Fruit fly (Drosophila melanogaster): ENCODE data around the gene PolI.

PolI gene

DNA sequence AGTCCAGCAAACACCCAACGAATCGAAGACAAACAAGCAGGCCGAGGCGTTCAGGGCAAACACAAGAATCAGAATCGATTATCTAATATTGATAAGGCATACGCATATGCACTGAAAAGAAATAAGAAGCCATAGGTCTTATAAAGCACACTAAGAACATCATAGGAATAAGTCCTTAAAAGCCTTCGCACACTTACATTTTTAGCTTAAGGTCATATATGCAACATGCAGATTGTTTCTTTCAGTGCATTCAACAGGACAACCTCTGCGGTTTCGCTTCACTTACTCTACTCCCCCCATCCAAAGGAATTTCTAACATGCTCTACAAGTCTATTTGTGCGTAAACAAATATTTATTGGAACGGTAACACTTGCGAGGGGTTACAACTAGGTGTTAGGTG is 20.7 kb upstream of the PolI start (continued):
- TF ChIP-seq CG2199 (GFP tag; IDR thresholded peaks at IDR 0.05), result 0 out of 3 replicates have a peak, but pooled peaks have one; percentile 45
- TF ChIP-seq fru (optimal IDR thresholded peaks at IDR 0.05), result no peak
- TF ChIP-seq Xbp1 (GFP tag; optimal IDR thresholded peaks at IDR 0.05), result peak; percentile 52
- peak; percentile 62 for TF ChIP-seq Mes4 (GFP tag; optimal IDR thresholded peaks at IDR 0.05)
- peak; percentile 53 for TF ChIP-seq Chrac-16 (GFP tag; optimal IDR thresholded peaks at IDR 0.05)
- peak; percentile 73 for TF ChIP-seq CG14710 (tag; optimal IDR thresholded peaks at IDR 0.05)
- peak; percentile 49 for TF ChIP-seq jumu (GFP tag; optimal IDR thresholded peaks at IDR 0.05)
- no peak for TF ChIP-seq pfk (GFP tag; optimal IDR thresholded peaks at IDR 0.05)
- TF ChIP-seq CG5180 (GFP tag; optimal IDR thresholded peaks at IDR 0.05), result peak; percentile 42
- TF ChIP-seq CG31388 (GFP tag; optimal IDR thresholded peaks at IDR 0.05), result no peak
- TF ChIP-seq CG12104 (GFP tag; optimal IDR thresholded peaks at IDR 0.05), result peak; percentile 21
- TF ChIP-seq cato (GFP tag; optimal IDR thresholded peaks at IDR 0.05; ENCODE audit: borderline replicate concordance), result peak; percentile 40
- no peak for TF ChIP-seq chinmo (GFP tag; IDR thresholded peaks at IDR 0.05; ENCODE audit: partially characterized antibody)
- no peak for TF ChIP-seq Drgx (GFP tag; IDR thresholded peaks at IDR 0.05)
- peak; percentile 54 for TF ChIP-seq ind (GFP tag; optimal IDR thresholded peaks at IDR 0.05)
- TF ChIP-seq CG10959 (GFP tag; IDR thresholded peaks at IDR 0.05), result peak; percentile 58
- peak; percentile 44 for TF ChIP-seq twi (tag; optimal IDR thresholded peaks at IDR 0.05)
- peak in 1 of 2 experiments; percentile 84 for TF ChIP-seq bsh (GFP tag; optimal IDR thresholded peaks at IDR 0.05)
- peak; percentile 67 for TF ChIP-seq zf30C (GFP tag; optimal IDR thresholded peaks at IDR 0.05)
- TF ChIP-seq Stat92E (GFP tag; optimal IDR thresholded peaks at IDR 0.05), result no peak
- TF ChIP-seq pan (optimal IDR thresholded peaks at IDR 0.05), result no peak
- TF ChIP-seq pan (GFP tag; optimal IDR thresholded peaks at IDR 0.05 in 1 of 2, IDR thresholded peaks at IDR 0.05 in 1 of 2), result peak in 1 of 2 experiments; percentile 67
- TF ChIP-seq CG4617 (GFP tag; optimal IDR thresholded peaks at IDR 0.05; ENCODE audit: borderline replicate concordance), result peak; percentile 8
- peak; percentile 4 for TF ChIP-seq Hmr (GFP tag; optimal IDR thresholded peaks at IDR 0.05)
- TF ChIP-seq HLH54F (GFP tag; optimal IDR thresholded peaks at IDR 0.05), result peak; percentile 28
- TF ChIP-seq CG33557 (GFP tag; optimal IDR thresholded peaks at IDR 0.05), result peak; percentile 49
- peak in 1 of 3 experiments; percentile 77 for TF ChIP-seq lola (GFP tag; optimal IDR thresholded peaks at IDR 0.05)
- TF ChIP-seq dm (GFP tag; optimal IDR thresholded peaks at IDR 0.05), result no peak
- TF ChIP-seq CG13296 (GFP tag; optimal IDR thresholded peaks at IDR 0.05), result no peak
- peak; percentile 41 for TF ChIP-seq CG12236 (GFP tag; optimal IDR thresholded peaks at IDR 0.05)
- no peak for TF ChIP-seq HLHmδ (GFP tag; optimal IDR thresholded peaks at IDR 0.05)
- peak; percentile 8 for TF ChIP-seq scrt (GFP tag; optimal IDR thresholded peaks at IDR 0.05)
- peak; percentile 51 for TF ChIP-seq CG14441 (GFP tag; IDR thresholded peaks at IDR 0.05)
- peak; percentile 87 for TF ChIP-seq zfh1 (GFP tag; IDR thresholded peaks at IDR 0.05)
- TF ChIP-seq CG18619 (GFP tag; optimal IDR thresholded peaks at IDR 0.05), result peak; percentile 16
- TF ChIP-seq CG2202 (tag; optimal IDR thresholded peaks at IDR 0.05), result peak; percentile 31
- TF ChIP-seq ase (GFP tag; IDR thresholded peaks at IDR 0.05), result peak; percentile 38; the same call in 1 of the 3 replicates
- TF ChIP-seq Sry-β (GFP tag; optimal IDR thresholded peaks at IDR 0.05), result peak; percentile 8
- TF ChIP-seq run (tag; optimal IDR thresholded peaks at IDR 0.05), result peak; percentile 70
- TF ChIP-seq Eip74EF (GFP tag; optimal IDR thresholded peaks at IDR 0.05), result no peak
- TF ChIP-seq Sin3A (optimal IDR thresholded peaks at IDR 0.05), result no peak
- TF ChIP-seq CkIIα-i1 (GFP tag; IDR thresholded peaks at IDR 0.05), result no peak
- peak; percentile 56 for TF ChIP-seq Kr (GFP tag; optimal IDR thresholded peaks at IDR 0.05)
- peak; percentile 66 for TF ChIP-seq CG15601 (tag; optimal IDR thresholded peaks at IDR 0.05)
- no peak for TF ChIP-seq MESR4 (GFP tag; optimal IDR thresholded peaks at IDR 0.05)
